Worm (Caenorhabditis elegans) whole organism, late embryonic: ENCODE measurements around the gene clec-52.

Source experiments
- F13H6.1 ChIP-seq: sonication (generic microtip); optimal IDR thresholded peaks from 2 replicates; lab custom pipeline; 2016; ENCODE audit warnings: missing genetic modification characterization, missing compliant biosample characterization
- K02D7.2 ChIP-seq: sonication (generic microtip); optimal IDR thresholded peaks from 2 replicates; lab custom pipeline; 2017; ENCODE audit warnings: mild to moderate bottlenecking, missing genetic modification characterization, missing compliant biosample characterization
- Y22D7AL.16 ChIP-seq: sonication (generic microtip); optimal IDR thresholded peaks from 2 replicates; lab custom pipeline; 2016; ENCODE audit warnings: missing genetic modification characterization, missing compliant biosample characterization
- ceh-18 ChIP-seq: sonication (generic microtip); optimal IDR thresholded peaks from 2 replicates; lab custom pipeline; 2016; ENCODE audit warnings: missing genetic modification characterization, missing compliant biosample characterization
- ceh-22 ChIP-seq: sonication (generic microtip); optimal IDR thresholded peaks from 2 replicates; lab custom pipeline; 2017; ENCODE audit warnings: missing biosample characterization, missing genetic modification characterization
- ceh-24 ChIP-seq: sonication (generic microtip); optimal IDR thresholded peaks from 2 replicates; lab custom pipeline; 2016; ENCODE audit warnings: mild to moderate bottlenecking, missing genetic modification characterization, missing compliant biosample characterization
- ceh-45 ChIP-seq: fragments of 200-800 bp; sonication (Bioruptor generic); IDR thresholded peaks from 2 replicates; pipeline ENCODE4 v1.3.6; 2022; ENCODE audit warnings: missing genetic modification reagents, missing genetic modification characterization, missing compliant biosample characterization
- ceh-48 ChIP-seq: sonication (generic microtip); optimal IDR thresholded peaks from 2 replicates; lab custom pipeline; 2016; ENCODE audit warnings: missing genetic modification characterization, inconsistent platforms, missing compliant biosample characterization
- ceh-6 ChIP-seq: fragments of 200-800 bp; sonication (Bioruptor generic); optimal IDR thresholded peaks from 2 replicates; lab custom pipeline; 2018; ENCODE audit warnings: mild to moderate bottlenecking, missing genetic modification characterization, missing compliant biosample characterization
- ceh-9 ChIP-seq: sonication (generic microtip); optimal IDR thresholded peaks from 2 replicates; lab custom pipeline; 2016; ENCODE audit warnings: mild to moderate bottlenecking, missing genetic modification characterization, inconsistent platforms, missing compliant biosample characterization
- che-1 ChIP-seq: sonication (generic microtip); optimal IDR thresholded peaks from 2 replicates; lab custom pipeline; 2016; ENCODE audit warnings: mild to moderate bottlenecking, missing genetic modification characterization, missing compliant biosample characterization
- dve-1 ChIP-seq: sonication (generic microtip); optimal IDR thresholded peaks from 2 replicates; lab custom pipeline; 2017; ENCODE audit warnings: antibody characterized with exemption, mild to moderate bottlenecking, missing genetic modification characterization, missing compliant biosample characterization
- elt-2 ChIP-seq: sonication (generic microtip); optimal IDR thresholded peaks from 2 replicates; lab custom pipeline; 2016; ENCODE audit warnings: missing genetic modification reagents, missing genetic modification characterization, missing compliant biosample characterization
- ets-4 ChIP-seq: sonication (generic microtip); optimal IDR thresholded peaks from 2 replicates; lab custom pipeline; 2016; ENCODE audit warnings: missing genetic modification characterization, missing compliant biosample characterization
- fax-1 ChIP-seq: sonication (generic microtip); optimal IDR thresholded peaks from 2 replicates; lab custom pipeline; 2016; ENCODE audit warnings: missing genotype, missing genetic modification characterization, missing compliant biosample characterization
- fkh-10 ChIP-seq: fragments of 150-350 bp; optimal IDR thresholded peaks from 2 replicates; lab custom pipeline; 2014; ENCODE audit warnings: missing biosample characterization, missing genetic modification reagents, missing genetic modification characterization
- gmeb-2 ChIP-seq: sonication (generic microtip); optimal IDR thresholded peaks from 2 replicates; lab custom pipeline; 2016; ENCODE audit warnings: missing genetic modification characterization, inconsistent platforms, missing compliant biosample characterization
- hlh-15 ChIP-seq: sonication (generic microtip); optimal IDR thresholded peaks from 2 replicates; lab custom pipeline; 2016; ENCODE audit warnings: missing genetic modification characterization, missing compliant biosample characterization
- hlh-30 ChIP-seq: sonication (generic microtip); optimal IDR thresholded peaks from 2 replicates; lab custom pipeline; 2017; ENCODE audit warnings: antibody characterized with exemption, missing genetic modification characterization, missing compliant biosample characterization; ENCODE audit not compliant: insufficient read depth
- lin-11 ChIP-seq: fragments of 200-800 bp; sonication (Bioruptor generic); optimal IDR thresholded peaks from 2 replicates; lab custom pipeline; 2018; ENCODE audit warnings: mild to moderate bottlenecking, missing genetic modification characterization, missing compliant biosample characterization
- madf-2 ChIP-seq: sonication (generic microtip); optimal IDR thresholded peaks from 2 replicates; lab custom pipeline; 2017; ENCODE audit warnings: missing genetic modification characterization, missing compliant biosample characterization
- nfya-1 ChIP-seq: sonication (generic microtip); optimal IDR thresholded peaks from 2 replicates; lab custom pipeline; 2017; ENCODE audit warnings: missing genetic modification characterization, mild to moderate bottlenecking, missing compliant biosample characterization, antibody characterized with exemption, moderate library complexity
- nhr-11 ChIP-seq: fragments of 150-350 bp; optimal IDR thresholded peaks from 2 replicates; lab custom pipeline; 2014; ENCODE audit warnings: missing biosample characterization, missing genetic modification characterization
- nhr-232 ChIP-seq: sonication (generic microtip); optimal IDR thresholded peaks from 2 replicates; lab custom pipeline; 2016; ENCODE audit warnings: missing genetic modification characterization, missing compliant biosample characterization
- pat-9 ChIP-seq: fragments of 200-800 bp; sonication (Bioruptor generic); optimal IDR thresholded peaks from 2 replicates; lab custom pipeline; 2018; ENCODE audit warnings: mild to moderate bottlenecking, missing genetic modification characterization, moderate library complexity, missing compliant biosample characterization
- pax-1 ChIP-seq: fragments of 150-350 bp; optimal IDR thresholded peaks from 2 replicates; lab custom pipeline; 2014; ENCODE audit warnings: missing biosample characterization, missing genetic modification characterization
- pros-1 ChIP-seq: fragments of 150-350 bp; optimal IDR thresholded peaks from 2 replicates; lab custom pipeline; 2014; ENCODE audit warnings: missing biosample characterization, missing genetic modification reagents, missing genetic modification characterization
- ref-2 ChIP-seq: sonication (generic microtip); optimal IDR thresholded peaks from 2 replicates; lab custom pipeline; 2016; ENCODE audit warnings: missing genetic modification characterization, missing compliant biosample characterization
- rnt-1 ChIP-seq: sonication (generic microtip); optimal IDR thresholded peaks from 2 replicates; lab custom pipeline; 2016; ENCODE audit warnings: missing genetic modification characterization, missing compliant biosample characterization
- sdc-2 ChIP-seq: sonication (generic microtip); optimal IDR thresholded peaks from 2 replicates; lab custom pipeline; 2016; ENCODE audit warnings: missing genotype, missing genetic modification characterization, missing compliant biosample characterization
- sox-2 ChIP-seq: fragments of 200-800 bp; sonication (Bioruptor generic); IDR thresholded peaks from 2 replicates; pipeline ENCODE4 v1.3.6; 2022; ENCODE audit warnings: missing genetic modification reagents, missing genetic modification characterization, missing compliant biosample characterization
- tbx-7 ChIP-seq: sonication (generic microtip); optimal IDR thresholded peaks from 2 replicates; lab custom pipeline; 2016; ENCODE audit warnings: missing genotype, missing genetic modification characterization, missing compliant biosample characterization
- unc-3 ChIP-seq, 2 experiments: fragments of 200-800 bp in 1 of 2; sonication (Bioruptor generic) in 1 of 2; sonication (generic microtip) in 1 of 2; conservative IDR thresholded peaks in 1 of 2; optimal IDR thresholded peaks in 1 of 2; 2 replicates each; pipeline versions ENCODE4 v1.3.6 to Lab custom; 2016 to 2022; ENCODE audit warnings: missing compliant biosample characterization in 2 of 2, missing genetic modification characterization in 2 of 2, missing genetic modification reagents in 1 of 2
- unc-86 ChIP-seq: sonication (generic microtip); optimal IDR thresholded peaks from 2 replicates; lab custom pipeline; 2016; ENCODE audit warnings: missing genetic modification characterization, missing compliant biosample characterization
- zip-5 ChIP-seq: sonication (generic microtip); optimal IDR thresholded peaks from 2 replicates; lab custom pipeline; 2016; ENCODE audit warnings: missing genetic modification characterization, missing compliant biosample characterization

Gene clec-52

DNA sequence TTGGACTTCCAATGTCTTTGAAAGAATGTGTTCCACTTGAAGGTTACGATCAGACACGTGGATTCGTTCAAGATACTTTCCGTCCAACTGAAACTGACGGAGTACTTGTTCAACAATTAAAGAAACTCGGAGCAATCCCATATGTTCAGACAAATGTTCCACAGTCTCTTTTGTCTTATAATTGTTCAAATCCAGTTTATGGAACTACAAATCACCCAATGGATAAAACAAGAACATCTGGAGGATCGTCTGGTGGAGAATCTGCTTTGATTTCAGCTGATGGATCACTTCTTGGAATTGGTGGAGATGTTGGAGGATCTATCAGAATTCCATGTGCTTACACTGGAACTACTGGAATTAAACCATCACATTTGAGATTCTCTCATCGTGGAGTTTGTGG is 15.4 kb downstream of the clec-52 start:
- TF ChIP-seq ceh-18 (no peak), hlh-30 (tag; lab: Kevin White, UChicago) (no peak), nfya-1 (tag; lab: Kevin White, UChicago) (no peak), elt-2 (tag; lab: Kevin White, UChicago) (no peak), tbx-7 (no peak), che-1 (tag; lab: Kevin White, UChicago) (no peak), K02D7.2 (tag; lab: Kevin White, UChicago) (no peak), lin-11 (no peak)

DNA sequence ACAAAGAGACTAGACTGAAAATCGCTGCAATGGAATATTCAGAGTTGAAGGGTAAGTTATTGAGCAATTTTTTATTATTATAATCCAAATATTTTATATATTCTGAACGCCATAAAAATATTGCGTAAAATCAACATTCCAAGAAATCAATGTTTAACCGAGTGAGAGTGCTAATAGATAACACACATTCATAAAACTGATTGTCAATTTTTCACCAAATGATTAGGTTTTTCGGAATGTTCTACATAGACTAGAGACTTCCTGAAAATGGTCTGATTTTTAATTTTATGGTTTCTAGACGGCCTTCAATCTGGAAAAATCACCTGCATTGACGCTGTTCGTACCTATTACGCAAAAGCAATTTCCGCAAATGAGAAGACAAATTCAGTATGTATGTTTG is 15.9 kb downstream of the clec-52 start:
- TF ChIP-seq sdc-2, result no peak
- TF ChIP-seq ceh-6 (GFP tag; lab: Kevin White, UChicago), result no peak
- TF ChIP-seq F13H6.1 (tag; lab: Kevin White, UChicago), result no peak
- TF ChIP-seq ceh-48 (tag; lab: Kevin White, UChicago), result no peak
- no peak for TF ChIP-seq pat-9 (tag; lab: Kevin White, UChicago)
- no peak for TF ChIP-seq pax-1 (tag; lab: Kevin White, UChicago)
- TF ChIP-seq tbx-7, result no peak
- TF ChIP-seq hlh-15 (tag; lab: Kevin White, UChicago), result no peak
- TF ChIP-seq nhr-11 (tag; lab: Kevin White, UChicago), result no peak
- TF ChIP-seq fkh-10, result no peak
- no peak for TF ChIP-seq dve-1
- TF ChIP-seq zip-5 (tag; lab: Kevin White, UChicago), result no peak
- TF ChIP-seq rnt-1 (tag; lab: Kevin White, UChicago), result no peak
- TF ChIP-seq nhr-232 (tag; lab: Kevin White, UChicago), result no peak
- TF ChIP-seq unc-86 (tag; lab: Kevin White, UChicago), result no peak
- TF ChIP-seq ceh-45 (GFP tag; lab: Robert Waterston, UW), result no peak

DNA sequence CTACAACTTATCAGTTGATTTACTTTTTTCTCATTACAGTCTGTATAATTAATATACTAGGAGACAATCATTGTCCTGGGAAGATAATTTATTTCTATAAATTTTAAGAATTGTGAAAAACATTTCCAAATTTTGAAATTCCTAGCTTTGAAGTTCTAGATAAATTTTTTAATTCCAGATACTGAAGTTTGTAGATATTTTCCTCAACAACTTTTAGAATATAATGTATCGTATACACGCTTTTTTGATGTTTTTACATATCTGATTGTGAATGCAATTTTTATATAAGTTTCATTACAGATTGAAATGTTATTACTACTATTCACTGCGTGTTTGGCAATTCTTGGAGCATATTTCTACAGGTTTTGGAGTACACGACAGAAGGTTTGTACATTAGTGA is 16.4 kb downstream of the clec-52 start, which contains the start of gene faah-2:
faah-2 (plus strand) TSS at position 301 of the 400 bp plus-strand sequence.
- TF ChIP-seq pros-1 (tag; lab: Kevin White, UChicago) (no peak), ref-2 (no peak)

DNA sequence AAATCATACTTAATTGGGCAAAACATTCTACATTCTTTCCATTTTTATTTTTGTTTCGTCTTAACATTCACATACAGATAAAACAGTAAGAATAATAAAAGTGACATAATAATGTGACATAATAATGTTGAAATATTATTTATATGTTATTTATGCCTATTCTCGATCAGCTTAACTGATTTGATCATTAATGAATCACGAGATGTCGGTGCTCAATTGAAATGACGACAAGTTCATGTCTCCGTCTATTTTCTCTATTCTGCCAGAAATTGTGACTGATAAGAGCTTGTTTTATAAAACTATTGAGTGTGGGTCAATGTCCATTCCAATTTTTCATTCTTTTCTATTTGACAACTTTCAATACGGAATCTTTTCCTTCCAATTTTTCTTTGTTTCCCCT is 16.8 kb downstream of the clec-52 start:
- no peak for TF ChIP-seq ceh-24 (tag; lab: Kevin White, UChicago)
- TF ChIP-seq pax-1 (tag; lab: Kevin White, UChicago), result no peak
- no peak for TF ChIP-seq gmeb-2 (tag; lab: Kevin White, UChicago)
- no peak for TF ChIP-seq fax-1 (tag; lab: Kevin White, UChicago)
- no peak for TF ChIP-seq ets-4 (tag; lab: Kevin White, UChicago)
- TF ChIP-seq Y22D7AL.16, result no peak
- no peak for TF ChIP-seq lin-11
- TF ChIP-seq ceh-22, result no peak
- no peak for TF ChIP-seq ceh-9 (tag; lab: Kevin White, UChicago)
- no peak for TF ChIP-seq ref-2
- TF ChIP-seq unc-3 (GFP tag; conservative IDR thresholded peaks at IDR 0.05; lab: Robert Waterston, UW), result no peak
- TF ChIP-seq unc-3 (tag; optimal IDR thresholded peaks at IDR 0.05; lab: Kevin White, UChicago), result no peak
- TF ChIP-seq tbx-7, result no peak

DNA sequence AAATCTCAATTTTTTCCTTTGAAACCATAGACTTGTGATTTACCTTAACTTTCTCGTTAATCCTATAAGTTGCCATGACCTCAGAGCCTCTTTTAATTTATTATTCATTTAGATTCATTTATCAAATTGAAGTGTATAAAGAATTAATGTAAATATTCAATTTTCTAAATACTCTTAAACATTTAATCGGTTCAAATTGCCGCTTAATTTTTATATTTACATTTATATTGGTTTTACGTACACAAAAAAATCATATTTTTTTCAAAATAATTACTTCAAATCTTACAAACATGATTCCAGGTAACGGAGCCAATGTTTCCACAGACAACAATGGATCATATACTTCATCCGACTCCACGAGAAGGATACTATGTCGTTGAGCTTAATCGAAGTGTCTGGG is 20.1 kb downstream of the clec-52 start, which contains the start of gene pmk-1:
pmk-1 (plus strand) TSS at position 301 of the 400 bp plus-strand sequence.
- TF ChIP-seq sox-2 (GFP tag; lab: Robert Waterston, UW) (no peak), unc-86 (tag; lab: Kevin White, UChicago) (no peak), madf-2 (tag; lab: Kevin White, UChicago) (no peak), hlh-15 (tag; lab: Kevin White, UChicago) (no peak), fkh-10 (no peak), fax-1 (tag; lab: Kevin White, UChicago) (no peak), K02D7.2 (tag; lab: Kevin White, UChicago) (no peak), Y22D7AL.16 (no peak)
